Worm (Caenorhabditis elegans): ENCODE results near the gene nhr-146.
A peak's percentile ranks its signal among the peaks of the same experiment; 100 is the strongest.

- no peak for TF ChIP-seq pqm-1 (tag; optimal IDR thresholded peaks at IDR 0.05)
- no peak for TF ChIP-seq egl-27 (tag; optimal IDR thresholded peaks at IDR 0.05)
- no peak for TF ChIP-seq nhr-77 (tag; optimal IDR thresholded peaks at IDR 0.05)
- TF ChIP-seq ama-1 (optimal IDR thresholded peaks at IDR 0.05), result no peak
- TF ChIP-seq nhr-25 (tag; optimal IDR thresholded peaks at IDR 0.05), result peak; percentile 79
- TF ChIP-seq ztf-11 (tag; optimal IDR thresholded peaks at IDR 0.05), result no peak
Observed at ce11 chrIV:1655312-1655711, 28.7 kb downstream of the nhr-146 start.

Measured in whole organism, L3 larva.